Fruit fly (Drosophila melanogaster) whole organism: ENCODE measurements around the gene CG31321.

Experiments used
- CG8478 ChIP-seq: fragments of >200 bp; optimal IDR thresholded peaks from 2 replicates; lab custom pipeline; 2018; ENCODE audit warnings: inconsistent platforms
- Dll ChIP-seq: fragments of >200 bp; optimal IDR thresholded peaks from 2 replicates; lab custom pipeline; 2017
- EcR ChIP-seq, 2 experiments: fragments of >200 bp; optimal IDR thresholded peaks; 2 replicates each; lab custom pipeline; 2017; ENCODE audit warnings: missing biosample characterization in 2 of 2, missing genetic modification characterization in 2 of 2, missing genetic modification reagents in 2 of 2
- pan ChIP-seq: fragments of >200 bp; optimal IDR thresholded peaks from 2 replicates; lab custom pipeline; 2017
- psq ChIP-seq: fragments of >200 bp; optimal IDR thresholded peaks from 2 replicates; lab custom pipeline; 2017
- usp ChIP-seq: fragments of >200 bp; optimal IDR thresholded peaks from 2 replicates; lab custom pipeline; 2017; ENCODE audit warnings: missing biosample characterization, missing genetic modification characterization, mixed read lengths

DNA sequence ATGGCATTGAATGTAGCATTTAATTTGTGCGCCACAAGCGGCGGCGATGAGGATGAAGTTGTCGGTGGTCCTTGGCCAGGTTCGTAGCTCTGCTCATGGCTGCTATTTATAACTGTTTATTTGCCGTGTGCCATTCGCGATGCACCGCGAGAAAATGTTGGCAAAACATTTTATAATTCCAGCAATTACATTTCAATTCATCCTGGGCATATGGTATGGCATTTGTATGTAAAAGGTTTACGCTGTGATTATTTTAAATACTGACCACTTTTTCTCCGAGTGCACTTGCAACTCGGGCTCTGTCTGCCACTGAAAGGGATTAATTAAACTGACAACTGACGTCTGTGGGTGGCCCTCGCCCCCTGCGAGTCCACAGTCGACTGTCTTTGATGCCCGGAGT, 46.5 kb downstream of the CG31321 start:
- TF ChIP-seq psq (no peak), usp (GFP tag; lab: Kevin White, UChicago) (no peak), EcR (GFP tag; optimal IDR thresholded peaks at IDR 0.05; lab: Kevin White, UChicago) (no peak), CG8478 (lab: Kevin White, UChicago) (no peak), Dll (lab: Kevin White, UChicago) (no peak), pan (no peak)
